Fruit fly (Drosophila melanogaster) whole organism, pupa: ENCODE measurements around the gene CG34437.

Experiments used
- CG13204 ChIP-seq: fragments of 200-800 bp; sonication (Bioruptor generic); optimal IDR thresholded peaks from 2 replicates; lab custom pipeline; 2018; ENCODE audit warnings: missing biosample characterization, mild to moderate bottlenecking, missing genetic modification characterization, moderate library complexity
- fd96Ca ChIP-seq: fragments of 200-800 bp; sonication (Bioruptor generic); IDR thresholded peaks from 3 replicates; pipeline ENCODE4 v1.3.6; 2022; ENCODE audit warnings: missing biosample characterization, missing genetic modification characterization

- no peak for TF ChIP-seq fd96Ca (GFP tag; lab: Robert Waterston, UW)
- TF ChIP-seq CG13204 (GFP tag; lab: Kevin White, UChicago), result no peak
Measured at dm6 chr3R:28305959-28306358, 22.4 kb downstream of the CG34437 start.
